Fruit fly (Drosophila melanogaster): ENCODE measurements around the gene CG2991.

CG2991 gene

DNA sequence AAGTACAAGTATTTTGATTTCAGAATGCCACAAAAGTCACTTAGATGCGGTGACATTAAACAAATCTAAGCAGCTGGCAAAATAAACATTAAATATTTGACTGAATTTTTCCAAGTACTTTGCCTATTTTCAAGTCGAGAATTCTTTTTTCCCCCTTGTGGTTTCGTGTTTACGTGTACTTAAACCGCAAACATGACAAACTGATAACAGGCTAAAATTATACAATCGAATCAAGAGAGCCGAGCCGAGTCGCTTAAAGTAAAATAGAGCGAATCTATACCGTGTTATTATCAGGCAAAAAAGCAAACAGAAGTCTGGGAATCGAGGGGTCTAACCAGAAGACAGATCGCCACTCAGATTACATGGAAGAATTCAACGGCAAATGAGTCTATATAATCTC, 49.2 kb downstream of the CG2991 start:
- TF ChIP-seq Sry-δ (GFP tag; optimal IDR thresholded peaks at IDR 0.05) (no peak), Max (GFP tag; optimal IDR thresholded peaks at IDR 0.05) (no peak), bigmax (GFP tag; optimal IDR thresholded peaks at IDR 0.05) (no peak), CG16779 (GFP tag; IDR thresholded peaks at IDR 0.05) (no peak), Fer3 (tag; optimal IDR thresholded peaks at IDR 0.05) (no peak), Meics (GFP tag; optimal IDR thresholded peaks at IDR 0.05) (no peak), CG13775 (GFP tag; optimal IDR thresholded peaks at IDR 0.05) (no peak), Nf-YA (GFP tag; IDR thresholded peaks at IDR 0.05) (no peak), fu2 (GFP tag; optimal IDR thresholded peaks at IDR 0.05) (no peak), Myb (GFP tag; optimal IDR thresholded peaks at IDR 0.05) (no peak), CG18764 (GFP tag; optimal IDR thresholded peaks at IDR 0.05) (peak; percentile 8), CG10431 (GFP tag; optimal IDR thresholded peaks at IDR 0.05) (no peak), CG7963 (GFP tag; IDR thresholded peaks at IDR 0.05; ENCODE audit: partially characterized antibody) (no peak), CG14710 (tag; optimal IDR thresholded peaks at IDR 0.05) (peak; percentile 29), hkb (optimal IDR thresholded peaks at IDR 0.05) (no peak), hkb (GFP tag; IDR thresholded peaks at IDR 0.05) (no peak), Sox102F (GFP tag; optimal IDR thresholded peaks at IDR 0.05) (no peak), lmd (GFP tag; IDR thresholded peaks at IDR 0.05) (no peak), chinmo (GFP tag; IDR thresholded peaks at IDR 0.05; ENCODE audit: partially characterized antibody) (0 out of 4 replicates have a peak, but pooled peaks have one; percentile 30), CG18262 (tag; optimal IDR thresholded peaks at IDR 0.05) (peak; percentile 27), mirr (GFP tag; optimal IDR thresholded peaks at IDR 0.05) (peak; percentile 7), CG12071 (GFP tag; optimal IDR thresholded peaks at IDR 0.05) (no peak), Dip2 (GFP tag; IDR thresholded peaks at IDR 0.05) (no peak), fd64A (GFP tag; optimal IDR thresholded peaks at IDR 0.05) (peak; percentile 29), nerfin-1 (tag; optimal IDR thresholded peaks at IDR 0.05) (no peak), Rfx (GFP tag; IDR thresholded peaks at IDR 0.05) (no peak; the same call in 1 of the 2 replicates), CG8089 (GFP tag; optimal IDR thresholded peaks at IDR 0.05) (no peak), CG1233 (GFP tag; optimal IDR thresholded peaks at IDR 0.05) (peak; percentile 2), bbx (GFP tag; IDR thresholded peaks at IDR 0.05; ENCODE audit: partially characterized antibody) (no peak), kah (GFP tag; optimal IDR thresholded peaks at IDR 0.05) (no peak), Dll (GFP tag; IDR thresholded peaks at IDR 0.05; ENCODE audit: partially characterized antibody) (no peak), cwo (GFP tag; optimal IDR thresholded peaks at IDR 0.05) (no peak), Chrac-16 (GFP tag; optimal IDR thresholded peaks at IDR 0.05) (no peak), CG32532 (GFP tag; IDR thresholded peaks at IDR 0.05) (no peak), CG1024 (GFP tag; IDR thresholded peaks at IDR 0.05) (0 out of 2 replicates have a peak, but pooled peaks have one; percentile 9), en (GFP tag; optimal IDR thresholded peaks at IDR 0.05) (no peak), CG13894 (tag; optimal IDR thresholded peaks at IDR 0.05) (no peak), trem (tag; optimal IDR thresholded peaks at IDR 0.05) (no peak), cas (GFP tag; IDR thresholded peaks at IDR 0.05) (no peak), pb (GFP tag; optimal IDR thresholded peaks at IDR 0.05) (no peak), eyg (GFP tag; optimal IDR thresholded peaks at IDR 0.05) (no peak), gt (GFP tag; IDR thresholded peaks at IDR 0.05) (no peak), gem (tag; optimal IDR thresholded peaks at IDR 0.05) (peak; percentile 17), wor (GFP tag; IDR thresholded peaks at IDR 0.05) (no peak), CG12236 (GFP tag; optimal IDR thresholded peaks at IDR 0.05) (no peak), CG9727 (GFP tag; optimal IDR thresholded peaks at IDR 0.05) (peak; percentile 26), CG30431 (GFP tag; optimal IDR thresholded peaks at IDR 0.05) (no peak), Mrtf (GFP tag; IDR thresholded peaks at IDR 0.05) (no peak), GATAe (GFP tag; conservative IDR thresholded peaks at IDR 0.05) (no peak), D19B (GFP tag; optimal IDR thresholded peaks at IDR 0.05) (no peak), wdn (GFP tag; IDR thresholded peaks at IDR 0.05) (no peak), pzg (GFP tag; optimal IDR thresholded peaks at IDR 0.05) (no peak)

Measured in whole organism, embryonic.